Worm (Caenorhabditis elegans) whole organism, L2 larva: ENCODE measurements around the gene C50B8.6.

ENCODE experiments used
- R02D3.7 ChIP-seq: fragments of 150-350 bp; optimal IDR thresholded peaks from 2 replicates; lab custom pipeline; 2014; ENCODE audit warnings: missing biosample characterization, missing genetic modification characterization
- ZK546.5 ChIP-seq: sonication (generic microtip); optimal IDR thresholded peaks from 2 replicates; lab custom pipeline; 2017; ENCODE audit warnings: missing biosample characterization, missing genetic modification characterization
- ama-1 ChIP-seq: fragments of 150-350 bp; optimal IDR thresholded peaks from 2 replicates; lab custom pipeline; 2018; ENCODE audit warnings: inconsistent platforms
- elt-1 ChIP-seq: fragments of 150-350 bp; optimal IDR thresholded peaks from 2 replicates; lab custom pipeline; 2014; ENCODE audit warnings: missing biosample characterization, missing genetic modification characterization
- elt-3 ChIP-seq: sonication (generic microtip); optimal IDR thresholded peaks from 2 replicates; lab custom pipeline; 2017; ENCODE audit warnings: missing biosample characterization, missing genetic modification characterization
- lin-39 ChIP-seq: fragments of 150-350 bp; optimal IDR thresholded peaks from 2 replicates; lab custom pipeline; 2014; ENCODE audit warnings: missing biosample characterization, missing genetic modification reagents, missing genetic modification characterization
- nhr-10 ChIP-seq: sonication (generic microtip); optimal IDR thresholded peaks from 2 replicates; lab custom pipeline; 2017; ENCODE audit warnings: missing biosample characterization, missing genetic modification characterization
- nhr-11 ChIP-seq: fragments of 150-350 bp; optimal IDR thresholded peaks from 2 replicates; lab custom pipeline; 2014; ENCODE audit warnings: missing biosample characterization, missing genetic modification characterization
- nhr-12 ChIP-seq: fragments of 150-350 bp; optimal IDR thresholded peaks from 2 replicates; lab custom pipeline; 2014; ENCODE audit warnings: missing biosample characterization, missing genetic modification characterization
- nhr-77 ChIP-seq: fragments of 150-350 bp; optimal IDR thresholded peaks from 2 replicates; lab custom pipeline; 2014; ENCODE audit warnings: missing biosample characterization, missing genetic modification characterization
- snpc-4 ChIP-seq: fragments of 150-350 bp; optimal IDR thresholded peaks from 2 replicates; lab custom pipeline; 2014; ENCODE audit warnings: missing biosample characterization, missing genetic modification characterization
- unc-62 ChIP-seq: fragments of 150-350 bp; optimal IDR thresholded peaks from 2 replicates; lab custom pipeline; 2014; ENCODE audit warnings: missing biosample characterization, missing genetic modification reagents, missing genetic modification characterization
- ztf-11 ChIP-seq: sonication (generic microtip); optimal IDR thresholded peaks from 2 replicates; lab custom pipeline; 2017; ENCODE audit warnings: missing biosample characterization, missing genetic modification characterization

ce11 chrV:13591504-13592174 lies 12.9 kb downstream of the C50B8.6 start, which contains the start of gene tbcb-1:
- TF ChIP-seq ztf-11 (tag; lab: Kevin White, UChicago) (no peak), snpc-4 (tag; lab: Kevin White, UChicago) (no peak), elt-3 (tag; lab: Kevin White, UChicago) (no peak), unc-62 (GFP tag; lab: Kevin White, UChicago) (no peak), elt-1 (tag; lab: Kevin White, UChicago) (no peak), nhr-10 (tag; lab: Kevin White, UChicago) (no peak), ama-1 (lab: Kevin White, UChicago) (no peak), nhr-12 (tag; lab: Kevin White, UChicago) (no peak), nhr-11 (tag; lab: Kevin White, UChicago) (no peak), lin-39 (no peak), nhr-77 (tag; lab: Kevin White, UChicago) (no peak), R02D3.7 (no peak), ZK546.5 (tag; lab: Kevin White, UChicago) (no peak)
